Fruit fly (Drosophila melanogaster): Measurements from ENCODE around the gene zfh1.

zfh1 gene

DNA sequence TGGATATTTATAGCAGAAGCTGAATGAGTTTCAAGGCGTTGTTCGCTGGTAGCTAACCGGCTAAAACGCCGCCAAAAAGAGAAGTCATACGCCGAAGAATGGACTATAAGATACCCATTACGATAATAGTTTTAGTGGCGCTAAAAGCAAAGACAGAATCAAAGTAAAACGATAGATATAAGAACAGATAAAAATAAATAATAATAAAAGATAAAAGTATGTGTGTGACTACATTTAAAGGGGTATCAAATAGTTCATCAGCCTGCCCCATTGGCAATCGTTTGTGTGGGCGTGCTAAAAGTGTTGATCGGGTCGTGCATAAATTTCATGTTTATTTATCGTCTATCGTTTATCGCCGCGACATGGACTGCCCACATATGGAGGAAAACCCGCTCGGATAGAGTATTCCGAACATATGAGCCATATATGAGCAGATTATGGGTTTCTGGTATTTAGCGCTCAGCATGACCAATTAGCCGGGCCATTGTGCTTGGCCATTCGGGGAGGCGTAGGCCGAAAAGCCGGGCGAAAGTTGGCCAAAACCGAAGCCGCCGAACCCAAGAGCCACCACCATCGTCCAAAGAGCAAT lies 31.7 kb downstream of the zfh1 start (continued):
- TF ChIP-seq CG18619 (GFP tag; optimal IDR thresholded peaks at IDR 0.05), result peak; percentile 55
- peak; percentile 59; the same call in 1 of the 2 replicates for TF ChIP-seq rib (GFP tag; IDR thresholded peaks at IDR 0.05)
- peak; percentile 72 for TF ChIP-seq HLH3B (GFP tag; IDR thresholded peaks at IDR 0.05)
- TF ChIP-seq B-H1 (GFP tag; IDR thresholded peaks at IDR 0.05), result peak; percentile 49
- TF ChIP-seq Side (GFP tag; optimal IDR thresholded peaks at IDR 0.05), result no peak
- no peak for TF ChIP-seq CG18011 (GFP tag; optimal IDR thresholded peaks at IDR 0.05)
- TF ChIP-seq Eip74EF (GFP tag; optimal IDR thresholded peaks at IDR 0.05), result peak in 1 of 2 experiments; percentile 14
- no peak for TF ChIP-seq gcm2 (GFP tag; optimal IDR thresholded peaks at IDR 0.05)
- no peak for TF ChIP-seq fd102C (GFP tag; optimal IDR thresholded peaks at IDR 0.05)
- TF ChIP-seq CG17385 (GFP tag; optimal IDR thresholded peaks at IDR 0.05), result peak; percentile 59
- peak; percentile 18; the same call in 1 of the 3 replicates for TF ChIP-seq CG11093 (GFP tag; IDR thresholded peaks at IDR 0.05)
- peak; percentile 64 for TF ChIP-seq CG11696 (GFP tag; IDR thresholded peaks at IDR 0.05)
- peak; percentile 69 for TF ChIP-seq CG2120 (GFP tag; optimal IDR thresholded peaks at IDR 0.05)
- peak; percentile 60 for TF ChIP-seq caup (GFP tag; optimal IDR thresholded peaks at IDR 0.05; ENCODE audit: severe bottlenecking)
- peak; percentile 57 for TF ChIP-seq CG17361 (GFP tag; IDR thresholded peaks at IDR 0.05)
- peak; percentile 76 for TF ChIP-seq tgo (GFP tag; IDR thresholded peaks at IDR 0.05)
- no peak; the same call in 2 of the 3 replicates for TF ChIP-seq CG6175 (GFP tag; IDR thresholded peaks at IDR 0.05)
- TF ChIP-seq CG9727 (GFP tag; optimal IDR thresholded peaks at IDR 0.05), result peak; percentile 52
- no peak for TF ChIP-seq CkIIα-i1 (GFP tag; IDR thresholded peaks at IDR 0.05)
- TF ChIP-seq MTF-1 (GFP tag; optimal IDR thresholded peaks at IDR 0.05; ENCODE audit: borderline replicate concordance), result no peak
- peak; percentile 41 for TF ChIP-seq Hsf (GFP tag; optimal IDR thresholded peaks at IDR 0.05)
- no peak for TF ChIP-seq CG3163 (GFP tag; optimal IDR thresholded peaks at IDR 0.05)
- TF ChIP-seq CG7839 (tag; optimal IDR thresholded peaks at IDR 0.05), result peak; percentile 81
- TF ChIP-seq nerfin-1 (tag; optimal IDR thresholded peaks at IDR 0.05), result peak; percentile 30
- TF ChIP-seq danr (GFP tag; IDR thresholded peaks at IDR 0.05), result peak; percentile 68
- TF ChIP-seq gcm (GFP tag; optimal IDR thresholded peaks at IDR 0.05), result peak; percentile 52
- TF ChIP-seq CG10979 (tag; optimal IDR thresholded peaks at IDR 0.05), result peak; percentile 53
- TF ChIP-seq CG4282 (GFP tag; optimal IDR thresholded peaks at IDR 0.05), result no peak
- peak; percentile 86 for TF ChIP-seq CG14441 (GFP tag; IDR thresholded peaks at IDR 0.05)
- peak; percentile 12; the same call in 1 of the 2 replicates for TF ChIP-seq MBD-R2 (GFP tag; IDR thresholded peaks at IDR 0.05)
- TF ChIP-seq CG11247 (GFP tag; IDR thresholded peaks at IDR 0.05), result peak; percentile 65
- peak; percentile 8 for TF ChIP-seq gro (GFP tag; optimal IDR thresholded peaks at IDR 0.05)
- peak; percentile 33; the same call in 1 of the 3 replicates for TF ChIP-seq ken (GFP tag; IDR thresholded peaks at IDR 0.05)
- peak; percentile 80 for TF ChIP-seq E2f1 (GFP tag; IDR thresholded peaks at IDR 0.05)
- no peak for TF ChIP-seq CG2116 (GFP tag; optimal IDR thresholded peaks at IDR 0.05)
- TF ChIP-seq NFAT (GFP tag; IDR thresholded peaks at IDR 0.05), result peak; percentile 49; the same call in 1 of the 2 replicates
- TF ChIP-seq Med (GFP tag), result peak; percentile 85
- no peak for TF ChIP-seq NC2β (GFP tag; optimal IDR thresholded peaks at IDR 0.05)
- TF ChIP-seq MESR4 (GFP tag; optimal IDR thresholded peaks at IDR 0.05), result no peak
- TF ChIP-seq CG3726 (GFP tag; IDR thresholded peaks at IDR 0.05), result peak; percentile 37; the same call in 1 of the 3 replicates
- no peak for TF ChIP-seq Sry-δ (GFP tag; optimal IDR thresholded peaks at IDR 0.05)
- no peak for TF ChIP-seq CG9797 (GFP tag; optimal IDR thresholded peaks at IDR 0.05)
- TF ChIP-seq CG4617 (GFP tag; optimal IDR thresholded peaks at IDR 0.05; ENCODE audit: borderline replicate concordance), result no peak
- peak; percentile 39 for TF ChIP-seq gsb-n (tag; optimal IDR thresholded peaks at IDR 0.05)
- TF ChIP-seq CG30403 (GFP tag; optimal IDR thresholded peaks at IDR 0.05), result peak; percentile 66
- TF ChIP-seq lov (optimal IDR thresholded peaks at IDR 0.05), result no peak
- no peak for TF ChIP-seq lov (GFP tag; IDR thresholded peaks at IDR 0.05)
- TF ChIP-seq CG6813 (GFP tag; optimal IDR thresholded peaks at IDR 0.05), result peak; percentile 20
- TF ChIP-seq br (optimal IDR thresholded peaks at IDR 0.05), result no peak
- TF ChIP-seq ssp (GFP tag; IDR thresholded peaks at IDR 0.05), result peak; percentile 57
- no peak for TF ChIP-seq Atf-2 (GFP tag; optimal IDR thresholded peaks at IDR 0.05)
